Worm (Caenorhabditis elegans) whole organism, L4 larva: ENCODE results near the gene haao-1.
A peak's percentile ranks its signal among the peaks of the same experiment; 100 is the strongest.

Experiments used
- D1046.2 ChIP-seq: fragments of 200-800 bp; sonication (Bioruptor generic); IDR thresholded peaks from 2 replicates; pipeline ENCODE4 v1.3.6; 2022; ENCODE audit warnings: missing genetic modification characterization, missing compliant biosample characterization
- F49E8.2 ChIP-seq: sonication (generic microtip); optimal IDR thresholded peaks from 2 replicates; lab custom pipeline; 2016; ENCODE audit warnings: missing compliant biosample characterization, mild to moderate bottlenecking, missing genetic modification characterization, borderline replicate concordance
- T20F7.1 ChIP-seq: fragments of 200-800 bp; sonication (Bioruptor generic); optimal IDR thresholded peaks from 2 replicates; lab custom pipeline; 2018; ENCODE audit warnings: mild to moderate bottlenecking, missing genetic modification characterization, missing compliant biosample characterization
- T26A8.4 ChIP-seq: fragments of 200-800 bp; sonication (Bioruptor generic); IDR thresholded peaks from 2 replicates; pipeline ENCODE4 v1.3.6; 2022; ENCODE audit warnings: missing genetic modification characterization, missing compliant biosample characterization
- Y5F2A.4 ChIP-seq: fragments of 200-800 bp; sonication (Bioruptor generic); optimal IDR thresholded peaks from 2 replicates; lab custom pipeline; 2018; ENCODE audit warnings: mild to moderate bottlenecking, missing genetic modification characterization, missing compliant biosample characterization
- ZK337.2 ChIP-seq: fragments of 200-800 bp; sonication (Bioruptor generic); IDR thresholded peaks from 2 replicates; pipeline ENCODE4 v1.3.6; 2022; ENCODE audit warnings: missing genetic modification reagents, missing genetic modification characterization, missing compliant biosample characterization
- aha-1 ChIP-seq: fragments of 150-350 bp; peaks from one replicate; lab custom pipeline; 2014; ENCODE audit warnings: missing biosample characterization, missing genetic modification characterization
- ceh-20 ChIP-seq: fragments of 200-800 bp; sonication (Bioruptor generic); IDR thresholded peaks from 2 replicates; pipeline ENCODE4 v1.3.6; 2022; ENCODE audit warnings: missing genetic modification reagents, missing genetic modification characterization, missing compliant biosample characterization
- ceh-82 ChIP-seq: sonication (generic microtip); optimal IDR thresholded peaks from 2 replicates; lab custom pipeline; 2017; ENCODE audit warnings: missing biosample characterization, missing genetic modification characterization
- cey-2 ChIP-seq: sonication (generic microtip); optimal IDR thresholded peaks from 3 replicates; lab custom pipeline; 2017; ENCODE audit warnings: missing genetic modification characterization, mild to moderate bottlenecking, missing compliant biosample characterization, antibody characterized with exemption, borderline replicate concordance; ENCODE audit not compliant: insufficient read depth
- daf-12 ChIP-seq: fragments of 150-350 bp; optimal IDR thresholded peaks from 2 replicates; lab custom pipeline; 2014; ENCODE audit warnings: missing biosample characterization, missing genetic modification reagents, missing genetic modification characterization
- daf-8 ChIP-seq: fragments of 200-800 bp; sonication (Bioruptor generic); IDR thresholded peaks from 2 replicates; pipeline ENCODE4 v1.3.6; 2022; ENCODE audit warnings: missing genetic modification characterization, missing compliant biosample characterization
- dmd-8 ChIP-seq: fragments of 200-800 bp; sonication (Bioruptor generic); IDR thresholded peaks from 2 replicates; pipeline ENCODE4 v1.3.6; 2022; ENCODE audit warnings: missing genetic modification characterization, missing compliant biosample characterization
- dmd-9 ChIP-seq: fragments of 200-800 bp; sonication (Bioruptor generic); IDR thresholded peaks from 2 replicates; pipeline ENCODE4 v1.3.6; 2022; ENCODE audit warnings: missing genetic modification reagents, missing genetic modification characterization, missing compliant biosample characterization
- dpl-1 ChIP-seq: fragments of 150-350 bp; optimal IDR thresholded peaks from 2 replicates; lab custom pipeline; 2014; ENCODE audit warnings: missing biosample characterization, missing genetic modification reagents, missing genetic modification characterization
- dve-1 ChIP-seq: sonication (generic microtip); optimal IDR thresholded peaks from 2 replicates; lab custom pipeline; 2017; ENCODE audit warnings: antibody characterized with exemption, mild to moderate bottlenecking, missing genetic modification characterization, missing compliant biosample characterization; ENCODE audit not compliant: insufficient read depth
- egl-27 ChIP-seq: sonication (generic microtip); optimal IDR thresholded peaks from 3 replicates; lab custom pipeline; 2017; ENCODE audit warnings: missing biosample characterization, missing genetic modification reagents, missing genetic modification characterization
- fkh-10 ChIP-seq: fragments of 150-350 bp; optimal IDR thresholded peaks from 2 replicates; lab custom pipeline; 2014; ENCODE audit warnings: missing biosample characterization, missing genetic modification reagents, missing genetic modification characterization
- hif-1 ChIP-seq, 2 experiments: sonication (generic microtip); optimal IDR thresholded peaks; 2 replicates each; lab custom pipeline; 2016 to 2017; ENCODE audit warnings: missing compliant biosample characterization in 2 of 2, missing genetic modification characterization in 2 of 2, missing genetic modification reagents in 2 of 2, missing genotype in 2 of 2, mild to moderate bottlenecking in 1 of 2
- hlh-11 ChIP-seq: fragments of 200-800 bp; sonication (Bioruptor generic); optimal IDR thresholded peaks from 2 replicates; lab custom pipeline; 2018; ENCODE audit warnings: mild to moderate bottlenecking, missing genetic modification characterization, missing compliant biosample characterization
- hlh-30 ChIP-seq: sonication (generic microtip); optimal IDR thresholded peaks from 2 replicates; lab custom pipeline; 2017; ENCODE audit warnings: antibody characterized with exemption, mild to moderate bottlenecking, missing genetic modification characterization, missing compliant biosample characterization; ENCODE audit not compliant: insufficient read depth
- hmg-1.1 ChIP-seq: fragments of 200-800 bp; sonication (Bioruptor generic); IDR thresholded peaks from 2 replicates; pipeline ENCODE4 v1.3.6; 2022; ENCODE audit warnings: missing genetic modification reagents, missing genetic modification characterization, missing compliant biosample characterization
- jun-1 ChIP-seq: fragments of 150-350 bp; optimal IDR thresholded peaks from 2 replicates; lab custom pipeline; 2014; ENCODE audit warnings: missing biosample characterization, missing genetic modification reagents, missing genetic modification characterization
- lin-1 ChIP-seq: fragments of 200-800 bp; sonication (Bioruptor generic); IDR thresholded peaks from 2 replicates; pipeline ENCODE4 v1.3.6; 2022; ENCODE audit warnings: missing genetic modification reagents, missing genetic modification characterization, missing compliant biosample characterization
- lin-13 ChIP-seq: fragments of 150-350 bp; optimal IDR thresholded peaks from 2 replicates; lab custom pipeline; 2014; ENCODE audit warnings: missing biosample characterization, missing genetic modification reagents, missing genetic modification characterization
- lin-15B ChIP-seq: fragments of 150-350 bp; sonication (generic microtip); optimal IDR thresholded peaks from 3 replicates; lab custom pipeline; 2014; ENCODE audit warnings: missing biosample characterization, missing genetic modification characterization
- lin-39 ChIP-seq: fragments of 150-350 bp; optimal IDR thresholded peaks from 2 replicates; lab custom pipeline; 2014; ENCODE audit warnings: missing biosample characterization, missing genetic modification reagents, missing genetic modification characterization
- lsy-2 ChIP-seq, 2 experiments: fragments of 150-350 bp in 1 of 2; sonication (generic microtip) in 1 of 2; optimal IDR thresholded peaks; 2 replicates each; lab custom pipeline; 2014 to 2017; ENCODE audit warnings: missing biosample characterization in 2 of 2, missing genetic modification characterization in 2 of 2
- madf-9 ChIP-seq: fragments of 200-800 bp; sonication (Bioruptor generic); conservative IDR thresholded peaks from 2 replicates; pipeline ENCODE4 v1.3.6; 2022; ENCODE audit warnings: missing genetic modification reagents, missing genetic modification characterization, missing compliant biosample characterization
- mes-2 ChIP-seq: sonication (generic microtip); optimal IDR thresholded peaks from 2 replicates; lab custom pipeline; 2016; ENCODE audit warnings: missing genotype, mild to moderate bottlenecking, missing genetic modification characterization, missing compliant biosample characterization; ENCODE audit not compliant: poor library complexity, severe bottlenecking
- nhr-11 ChIP-seq: fragments of 150-350 bp; optimal IDR thresholded peaks from 2 replicates; lab custom pipeline; 2014; ENCODE audit warnings: missing biosample characterization, missing genetic modification characterization
- nhr-28 ChIP-seq: fragments of 150-350 bp; optimal IDR thresholded peaks from 2 replicates; lab custom pipeline; 2014; ENCODE audit warnings: missing biosample characterization, missing genetic modification characterization
- nhr-77 ChIP-seq: fragments of 150-350 bp; optimal IDR thresholded peaks from 2 replicates; lab custom pipeline; 2014; ENCODE audit warnings: missing biosample characterization, missing genetic modification characterization
- pha-4 ChIP-seq, 2 experiments: fragments of 150-350 bp in 1 of 2; fragments of 200-800 bp in 1 of 2; sonication (Bioruptor generic) in 1 of 2; IDR thresholded peaks in 1 of 2; optimal IDR thresholded peaks in 1 of 2; 2 replicates each; pipeline versions ENCODE4 v1.3.6 to Lab custom; 2014 to 2022; ENCODE audit warnings: missing genetic modification characterization in 2 of 2, missing genetic modification reagents in 2 of 2, missing biosample characterization in 1 of 2, missing compliant biosample characterization in 1 of 2
- set-16 ChIP-seq: fragments of 200-800 bp; sonication (Bioruptor generic); IDR thresholded peaks from 2 replicates; pipeline ENCODE4 v1.3.6; 2022; ENCODE audit warnings: missing genetic modification reagents, missing genetic modification characterization, missing compliant biosample characterization
- skn-1 ChIP-seq: fragments of 150-350 bp; optimal IDR thresholded peaks from 2 replicates; lab custom pipeline; 2014; ENCODE audit warnings: missing biosample characterization, missing genetic modification characterization
- snpc-4 ChIP-seq: fragments of 150-350 bp; optimal IDR thresholded peaks from 2 replicates; lab custom pipeline; 2014; ENCODE audit warnings: missing biosample characterization, missing genetic modification characterization
- spr-1 ChIP-seq: sonication (generic microtip); optimal IDR thresholded peaks from 2 replicates; lab custom pipeline; 2016; ENCODE audit warnings: mild to moderate bottlenecking, missing genetic modification characterization, missing compliant biosample characterization
- tra-1 ChIP-seq: fragments of 200-800 bp; sonication (Bioruptor generic); IDR thresholded peaks from 2 replicates; pipeline ENCODE4 v1.3.6; 2022; ENCODE audit warnings: missing genetic modification reagents, missing genetic modification characterization, missing compliant biosample characterization
- unc-130 ChIP-seq: sonication (generic microtip); optimal IDR thresholded peaks from 2 replicates; lab custom pipeline; 2016; ENCODE audit warnings: missing genetic modification reagents, missing genetic modification characterization, missing compliant biosample characterization
- zag-1 ChIP-seq: fragments of 150-350 bp; optimal IDR thresholded peaks from 2 replicates; lab custom pipeline; 2014; ENCODE audit warnings: missing biosample characterization, missing genetic modification characterization
- zfp-2 ChIP-seq: sonication (generic microtip); optimal IDR thresholded peaks from 2 replicates; lab custom pipeline; 2016; ENCODE audit warnings: mild to moderate bottlenecking, missing genetic modification characterization, missing compliant biosample characterization
- zfp-3 ChIP-seq: fragments of 200-800 bp; sonication (Bioruptor generic); conservative IDR thresholded peaks from 2 replicates; pipeline ENCODE4 v1.3.6; 2022; ENCODE audit warnings: missing genetic modification reagents, missing genetic modification characterization, missing compliant biosample characterization
- zip-11 ChIP-seq: fragments of 200-800 bp; sonication (Bioruptor generic); IDR thresholded peaks from 2 replicates; pipeline ENCODE4 v1.3.6; 2022; ENCODE audit warnings: missing genetic modification characterization, missing compliant biosample characterization
- zip-2 ChIP-seq: fragments of 150-350 bp; optimal IDR thresholded peaks from 2 replicates; lab custom pipeline; 2014; ENCODE audit warnings: missing biosample characterization, missing genetic modification characterization

haao-1 gene

DNA sequence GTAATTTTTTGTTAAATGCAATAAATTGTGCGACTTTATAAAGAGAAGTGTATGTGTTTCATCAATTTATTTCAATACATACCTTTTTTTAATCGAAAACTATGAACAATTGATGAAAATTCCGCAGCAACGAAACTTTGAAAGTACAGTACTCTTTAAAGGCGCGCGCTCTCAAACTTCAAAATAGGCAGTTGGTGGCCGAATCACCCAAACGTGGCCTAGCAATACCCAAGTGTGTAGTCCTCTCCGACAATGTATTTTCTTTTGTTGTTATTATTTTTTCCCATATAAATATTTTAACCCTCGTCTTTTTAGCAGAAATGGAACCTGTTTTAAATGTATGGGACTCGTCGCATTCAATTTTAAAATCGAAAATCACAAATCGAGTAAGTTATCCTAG lies 31.8 kb downstream of the haao-1 start, which contains the start of gene C50F4.4:
TSS of gene C50F4.4 (plus strand) at position 267 of the 400 bp plus-strand sequence.
- TF ChIP-seq F49E8.2 (peak; percentile 14), pha-4 (GFP tag; IDR thresholded peaks at IDR 0.05; lab: Robert Waterston, UW) (no peak), pha-4 (tag; optimal IDR thresholded peaks at IDR 0.05; lab: Kevin White, UChicago) (no peak), hlh-30 (tag; lab: Kevin White, UChicago) (no peak), mes-2 (tag; lab: Kevin White, UChicago) (peak; percentile 97), zfp-2 (tag; lab: Kevin White, UChicago) (no peak), lin-39 (no peak), lsy-2 (tag; optimal IDR thresholded peaks at IDR 0.05; lab: Kevin White, UChicago) (no peak), nhr-28 (no peak), unc-130 (GFP tag; lab: Kevin White, UChicago) (peak; percentile 84), ceh-82 (tag; lab: Kevin White, UChicago) (no peak), egl-27 (tag; lab: Kevin White, UChicago) (no peak), skn-1 (tag; lab: Kevin White, UChicago) (no peak), aha-1 (tag; lab: Kevin White, UChicago) (no peak), nhr-77 (tag; lab: Kevin White, UChicago) (no peak), jun-1 (tag; lab: Kevin White, UChicago) (no peak), dmd-9 (GFP tag; lab: Robert Waterston, UW) (peak; percentile 53; the same call in 1 of the 2 replicates), T20F7.1 (no peak), dve-1 (tag; lab: Kevin White, UChicago) (no peak), snpc-4 (tag; lab: Kevin White, UChicago) (no peak), hif-1 (tag; optimal IDR thresholded peaks at IDR 0.05; lab: Kevin White, UChicago) (peak in 1 of 2 experiments; percentile 52), set-16 (GFP tag; lab: Robert Waterston, UW) (no peak), spr-1 (no peak), madf-9 (no peak), ZK337.2 (0 out of 2 replicates have a peak, but pooled peaks have one; percentile 59), cey-2 (tag; lab: Kevin White, UChicago) (no peak), lin-15B (tag; lab: Kevin White, UChicago) (no peak), hlh-11 (tag; lab: Kevin White, UChicago) (no peak), zip-11 (no peak), daf-8 (no peak), zag-1 (tag; lab: Kevin White, UChicago) (no peak), lin-13 (GFP tag; lab: Kevin White, UChicago) (no peak), lin-1 (GFP tag; lab: Robert Waterston, UW) (no peak), daf-12 (no peak), D1046.2 (GFP tag; lab: Robert Waterston, UW) (no peak), dpl-1 (GFP tag; lab: Kevin White, UChicago) (peak; percentile 55), zfp-3 (GFP tag; lab: Robert Waterston, UW) (no peak), hmg-1.1 (GFP tag; lab: Robert Waterston, UW) (no peak), nhr-11 (tag; lab: Kevin White, UChicago) (no peak), zip-2 (tag; lab: Kevin White, UChicago) (no peak), ceh-20 (GFP tag; lab: Robert Waterston, UW) (no peak), dmd-8 (GFP tag; lab: Robert Waterston, UW) (no peak), tra-1 (no peak), fkh-10 (no peak), T26A8.4 (GFP tag; lab: Robert Waterston, UW) (no peak), Y5F2A.4 (GFP tag; lab: Kevin White, UChicago) (no peak)
